Fruit fly (Drosophila melanogaster): ENCODE data around the gene qless.

qless gene

DNA sequence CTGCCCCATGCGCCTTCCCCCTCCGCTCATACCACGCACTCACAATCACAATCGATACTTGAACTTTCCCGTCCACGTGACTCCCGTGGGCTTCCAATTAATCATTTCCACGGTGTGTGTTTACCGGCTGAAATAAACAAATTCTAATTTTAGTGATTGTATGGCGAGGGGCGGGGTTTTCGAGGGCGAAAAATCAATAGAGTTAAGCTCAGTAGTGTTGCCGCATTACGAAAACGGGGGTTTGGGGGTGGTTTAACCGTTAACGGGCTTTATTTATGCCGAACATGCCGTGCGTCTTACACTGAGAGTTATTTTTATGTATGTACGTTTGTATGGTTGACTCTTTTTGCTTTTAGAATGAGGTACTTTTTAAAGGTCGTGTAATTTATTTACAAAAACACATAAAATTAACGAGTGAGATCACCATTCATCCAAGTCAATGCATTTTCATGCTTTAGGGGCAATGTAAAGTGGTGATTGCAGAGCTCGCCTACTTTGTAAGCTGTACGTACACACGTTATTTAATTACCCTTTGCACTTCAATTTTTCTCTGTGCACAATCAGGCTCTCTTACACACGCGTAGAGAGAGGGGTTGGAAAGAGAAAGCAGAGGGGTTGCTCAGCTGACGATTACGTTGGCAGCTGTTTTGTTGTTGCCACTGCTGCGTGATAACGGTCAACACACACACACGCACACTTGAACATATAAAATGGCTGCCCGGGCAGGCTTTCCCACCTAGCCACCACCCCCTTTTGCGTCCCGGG is 30.1 kb downstream of the qless start (continued):
- TF ChIP-seq Blimp-1 (GFP tag; optimal IDR thresholded peaks at IDR 0.05) (peak; percentile 6), eg (GFP tag; IDR thresholded peaks at IDR 0.05) (no peak), CG8319 (GFP tag; optimal IDR thresholded peaks at IDR 0.05) (peak; percentile 42), Hr39 (GFP tag; optimal IDR thresholded peaks at IDR 0.05) (peak; percentile 79), CG10669 (GFP tag; optimal IDR thresholded peaks at IDR 0.05) (peak; percentile 66), CG11902 (GFP tag; optimal IDR thresholded peaks at IDR 0.05) (peak; percentile 34), Hr38 (GFP tag; optimal IDR thresholded peaks at IDR 0.05) (no peak), dac (GFP tag; optimal IDR thresholded peaks at IDR 0.05) (peak; percentile 44), CG10631 (GFP tag; optimal IDR thresholded peaks at IDR 0.05) (peak; percentile 62), spab (GFP tag; optimal IDR thresholded peaks at IDR 0.05) (peak; percentile 41), fd85E (GFP tag; optimal IDR thresholded peaks at IDR 0.05) (no peak), ss (GFP tag; optimal IDR thresholded peaks at IDR 0.05) (peak; percentile 31 to 59), topi (GFP tag; optimal IDR thresholded peaks at IDR 0.05) (peak; percentile 64), esn (GFP tag; optimal IDR thresholded peaks at IDR 0.05) (peak; percentile 79), pdm3 (GFP tag; optimal IDR thresholded peaks at IDR 0.05) (peak; percentile 75), fd59A (GFP tag; optimal IDR thresholded peaks at IDR 0.05) (peak; percentile 64), CG6163 (GFP tag; IDR thresholded peaks at IDR 0.05) (no peak), Sox15 (GFP tag; optimal IDR thresholded peaks at IDR 0.05) (peak; percentile 48), lz (GFP tag; optimal IDR thresholded peaks at IDR 0.05) (peak; percentile 79), OdsH (GFP tag; optimal IDR thresholded peaks at IDR 0.05) (peak; percentile 71)

DNA sequence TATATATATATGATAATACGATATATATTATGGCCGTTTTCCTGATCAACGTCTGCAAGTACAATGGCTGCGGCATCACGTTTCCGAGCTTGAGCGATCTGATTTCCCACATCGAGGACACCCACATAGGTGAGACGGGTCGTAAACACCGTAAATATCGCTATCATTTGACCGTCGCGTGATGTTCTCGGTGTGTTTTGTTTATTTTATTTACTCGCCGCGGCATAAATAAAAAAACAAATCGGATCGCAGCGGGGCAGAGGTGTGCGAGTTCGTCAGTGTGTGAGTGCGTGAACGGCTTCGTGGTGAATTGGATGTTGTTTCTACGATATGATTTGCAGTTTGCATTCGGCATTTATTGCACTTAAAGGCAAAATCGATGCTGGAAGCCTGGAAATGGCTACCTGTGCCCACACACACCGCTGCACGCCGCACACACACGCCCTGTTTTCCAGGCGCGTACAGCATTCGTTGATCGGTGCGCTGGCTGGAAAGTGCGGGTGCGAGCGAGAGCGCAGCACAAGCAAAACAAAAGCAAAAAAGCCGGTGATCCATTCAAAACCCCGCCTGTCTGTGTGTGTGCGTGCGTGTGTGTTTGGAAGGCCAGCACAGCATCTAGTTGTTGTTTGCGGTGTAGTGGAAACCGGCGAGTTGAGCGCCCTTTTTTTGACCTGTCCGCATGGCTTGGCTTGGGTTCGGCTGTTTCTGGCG is 30.9 kb downstream of the qless start:
- TF ChIP-seq CG8632 (GFP tag; optimal IDR thresholded peaks at IDR 0.05) (peak; percentile 28), Hr4 (GFP tag; optimal IDR thresholded peaks at IDR 0.05) (no peak), Smox (GFP tag; optimal IDR thresholded peaks at IDR 0.05) (no peak), vri (GFP tag; optimal IDR thresholded peaks at IDR 0.05) (no peak), CG11294 (GFP tag; IDR thresholded peaks at IDR 0.05) (no peak), Sox14 (GFP tag; optimal IDR thresholded peaks at IDR 0.05) (peak; percentile 40), svp (GFP tag) (peak; percentile 91), CG32006 (GFP tag; optimal IDR thresholded peaks at IDR 0.05) (peak; percentile 66), Hr38 (GFP tag; optimal IDR thresholded peaks at IDR 0.05) (no peak), CG6276 (GFP tag; optimal IDR thresholded peaks at IDR 0.05) (peak; percentile 85), fd59A (GFP tag; optimal IDR thresholded peaks at IDR 0.05) (peak; percentile 59), CG3032 (tag; optimal IDR thresholded peaks at IDR 0.05) (peak; percentile 62), CG11902 (GFP tag; optimal IDR thresholded peaks at IDR 0.05) (no peak), CG10669 (GFP tag; optimal IDR thresholded peaks at IDR 0.05) (peak; percentile 75), Eip93F (GFP tag; optimal IDR thresholded peaks at IDR 0.05) (peak; percentile 25), CG8319 (GFP tag; optimal IDR thresholded peaks at IDR 0.05) (peak; percentile 26), CG4318 (GFP tag; optimal IDR thresholded peaks at IDR 0.05) (no peak), CG34406 (GFP tag; optimal IDR thresholded peaks at IDR 0.05) (peak; percentile 41), spab (GFP tag; optimal IDR thresholded peaks at IDR 0.05) (peak; percentile 79), Met (GFP tag; optimal IDR thresholded peaks at IDR 0.05) (no peak), net (GFP tag; optimal IDR thresholded peaks at IDR 0.05) (peak; percentile 71), CG10631 (GFP tag; optimal IDR thresholded peaks at IDR 0.05) (no peak), salr (GFP tag; optimal IDR thresholded peaks at IDR 0.05) (peak; percentile 58 to 74), pdm3 (GFP tag; optimal IDR thresholded peaks at IDR 0.05) (peak; percentile 44), Blimp-1 (GFP tag; optimal IDR thresholded peaks at IDR 0.05) (peak; percentile 37), Gug (GFP tag; IDR thresholded peaks at IDR 0.05) (no peak), acj6 (GFP tag; optimal IDR thresholded peaks at IDR 0.05) (no peak), topi (GFP tag; optimal IDR thresholded peaks at IDR 0.05) (no peak), cyc (GFP tag; optimal IDR thresholded peaks at IDR 0.05) (no peak), CG6792 (GFP tag; optimal IDR thresholded peaks at IDR 0.05) (peak; percentile 25), Ets96B (tag; optimal IDR thresholded peaks at IDR 0.05) (peak; percentile 71), OdsH (GFP tag; optimal IDR thresholded peaks at IDR 0.05) (no peak), Sox15 (GFP tag; optimal IDR thresholded peaks at IDR 0.05) (no peak), Sox102F (GFP tag; optimal IDR thresholded peaks at IDR 0.05) (peak; percentile 53), CG31627 (GFP tag; optimal IDR thresholded peaks at IDR 0.05) (no peak), eg (GFP tag; IDR thresholded peaks at IDR 0.05) (no peak), achi (GFP tag; optimal IDR thresholded peaks at IDR 0.05) (no peak), CG1621 (tag; optimal IDR thresholded peaks at IDR 0.05) (peak; percentile 82), CG15336 (GFP tag; IDR thresholded peaks at IDR 0.05) (no peak)
